Worm (Caenorhabditis elegans) whole organism, mixed stage, embryonic: ENCODE data around the gene cyp-25A2.

Experiments
- M03D4.4 ChIP-seq: sonication (generic microtip); optimal IDR thresholded peaks from 2 replicates; lab custom pipeline; 2017; ENCODE audit warnings: mild to moderate bottlenecking, missing genetic modification characterization, missing compliant biosample characterization
- bed-3 ChIP-seq: fragments of 200-800 bp; sonication (Bioruptor generic); optimal IDR thresholded peaks from 3 replicates; lab custom pipeline; 2018; ENCODE audit warnings: mild to moderate bottlenecking, missing genetic modification characterization, moderate library complexity, missing compliant biosample characterization
- blmp-1 ChIP-seq: fragments of 150-350 bp; optimal IDR thresholded peaks from 2 replicates; lab custom pipeline; 2014; ENCODE audit warnings: missing biosample characterization, missing genetic modification characterization
- ceh-39 ChIP-seq: fragments of 150-350 bp; optimal IDR thresholded peaks from 2 replicates; lab custom pipeline; 2014; ENCODE audit warnings: missing biosample characterization, missing genetic modification characterization
- ceh-43 ChIP-seq: fragments of 200-800 bp; sonication (Bioruptor generic); optimal IDR thresholded peaks from 2 replicates; lab custom pipeline; 2018; ENCODE audit warnings: mild to moderate bottlenecking, missing genetic modification characterization, moderate library complexity, missing compliant biosample characterization
- ceh-83 ChIP-seq: fragments of 200-800 bp; sonication (Bioruptor generic); optimal IDR thresholded peaks from 2 replicates; lab custom pipeline; 2018; ENCODE audit warnings: mild to moderate bottlenecking, missing genetic modification characterization, missing compliant biosample characterization
- ces-1 ChIP-seq: fragments of 150-350 bp; optimal IDR thresholded peaks from 2 replicates; lab custom pipeline; 2014; ENCODE audit warnings: missing biosample characterization, missing genetic modification reagents, missing genetic modification characterization
- cnd-1 ChIP-seq: fragments of 200-800 bp; sonication (Bioruptor generic); optimal IDR thresholded peaks from 2 replicates; lab custom pipeline; 2018; ENCODE audit warnings: mild to moderate bottlenecking, missing genetic modification characterization, missing compliant biosample characterization
- drap-1 ChIP-seq: fragments of 200-800 bp; sonication (Bioruptor generic); optimal IDR thresholded peaks from 3 replicates; lab custom pipeline; 2018; ENCODE audit warnings: mild to moderate bottlenecking, missing genetic modification characterization, missing compliant biosample characterization
- flh-1 ChIP-seq: fragments of 200-800 bp; sonication (Bioruptor generic); optimal IDR thresholded peaks from 2 replicates; lab custom pipeline; 2018; ENCODE audit warnings: mild to moderate bottlenecking, missing genetic modification characterization, moderate library complexity, missing compliant biosample characterization
- ham-2 ChIP-seq: fragments of 200-800 bp; sonication (Bioruptor generic); optimal IDR thresholded peaks from 2 replicates; lab custom pipeline; 2018; ENCODE audit warnings: mild to moderate bottlenecking, missing genetic modification characterization, missing compliant biosample characterization
- hlh-1 ChIP-seq: fragments of 150-350 bp; optimal IDR thresholded peaks from 2 replicates; lab custom pipeline; 2014; ENCODE audit warnings: missing biosample characterization, missing genetic modification reagents, missing genetic modification characterization
- lin-32 ChIP-seq: fragments of 200-800 bp; sonication (Bioruptor generic); optimal IDR thresholded peaks from 2 replicates; lab custom pipeline; 2018; ENCODE audit warnings: mild to moderate bottlenecking, missing genetic modification characterization, missing compliant biosample characterization
- lsy-2 ChIP-seq: fragments of 150-350 bp; optimal IDR thresholded peaks from 2 replicates; lab custom pipeline; 2014; ENCODE audit warnings: missing biosample characterization, missing genetic modification characterization
- mab-5 ChIP-seq: fragments of 150-350 bp; optimal IDR thresholded peaks from 2 replicates; lab custom pipeline; 2014; ENCODE audit warnings: missing biosample characterization, missing genetic modification characterization
- mep-1 ChIP-seq: fragments of 150-350 bp; optimal IDR thresholded peaks from 2 replicates; lab custom pipeline; 2017; ENCODE audit warnings: missing biosample characterization, missing genetic modification reagents, missing genetic modification characterization, inconsistent platforms
- mls-2 ChIP-seq: sonication (generic microtip); optimal IDR thresholded peaks from 2 replicates; lab custom pipeline; 2016; ENCODE audit warnings: mild to moderate bottlenecking, missing genetic modification characterization, moderate library complexity, missing compliant biosample characterization
- nhr-12 ChIP-seq: fragments of 150-350 bp; optimal IDR thresholded peaks from 2 replicates; lab custom pipeline; 2014; ENCODE audit warnings: missing biosample characterization, missing genetic modification characterization
- nhr-2 ChIP-seq: fragments of 150-350 bp; optimal IDR thresholded peaks from 2 replicates; lab custom pipeline; 2014; ENCODE audit warnings: missing biosample characterization, missing genetic modification characterization
- nhr-28 ChIP-seq: fragments of 150-350 bp; optimal IDR thresholded peaks from 2 replicates; lab custom pipeline; 2014; ENCODE audit warnings: missing biosample characterization, missing genetic modification characterization
- nhr-76 ChIP-seq: sonication (generic microtip); optimal IDR thresholded peaks from 2 replicates; lab custom pipeline; 2017; ENCODE audit warnings: missing biosample characterization, missing genetic modification characterization
- pha-4 ChIP-seq: fragments of 150-350 bp; optimal IDR thresholded peaks from 2 replicates; lab custom pipeline; 2018; ENCODE audit warnings: missing biosample characterization, missing genetic modification reagents, missing genetic modification characterization
- sem-2 ChIP-seq: fragments of 200-800 bp; sonication (Bioruptor generic); optimal IDR thresholded peaks from 2 replicates; lab custom pipeline; 2018; ENCODE audit warnings: mild to moderate bottlenecking, missing genetic modification characterization, missing compliant biosample characterization
- snpc-4 ChIP-seq: fragments of 150-350 bp; optimal IDR thresholded peaks from 2 replicates; lab custom pipeline; 2014; ENCODE audit warnings: missing biosample characterization, missing genetic modification characterization
- sptf-1 ChIP-seq: sonication (generic microtip); optimal IDR thresholded peaks from 2 replicates; lab custom pipeline; 2017; ENCODE audit warnings: mild to moderate bottlenecking, missing genetic modification characterization, moderate library complexity, missing compliant biosample characterization
- unc-120 ChIP-seq: sonication (generic microtip); optimal IDR thresholded peaks from 2 replicates; lab custom pipeline; 2017; ENCODE audit warnings: missing genetic modification characterization, missing compliant biosample characterization; ENCODE audit not compliant: poor library complexity, severe bottlenecking
- unc-62 ChIP-seq: fragments of 150-350 bp; optimal IDR thresholded peaks from 2 replicates; lab custom pipeline; 2014; ENCODE audit warnings: missing biosample characterization, missing genetic modification reagents, missing genetic modification characterization
- zip-8 ChIP-seq: fragments of 150-350 bp; optimal IDR thresholded peaks from 2 replicates; lab custom pipeline; 2014; ENCODE audit warnings: missing biosample characterization, missing genetic modification characterization
- ztf-11 ChIP-seq: fragments of 150-350 bp; optimal IDR thresholded peaks from 2 replicates; lab custom pipeline; 2014; ENCODE audit warnings: missing biosample characterization, missing genetic modification characterization

Gene cyp-25A2

ce11 chrIII:3874895-3875294 is 39.9 kb downstream of the cyp-25A2 start:
- TF ChIP-seq mep-1 (tag; lab: Kevin White, UChicago): no peak
- TF ChIP-seq ztf-11 (tag; lab: Kevin White, UChicago): no peak
- TF ChIP-seq nhr-76 (tag; lab: Kevin White, UChicago): no peak

ce11 chrIII:3875608-3876007 is 40.6 kb downstream of the cyp-25A2 start:
- TF ChIP-seq ceh-39 (tag; lab: Kevin White, UChicago): no peak

- TF ChIP-seq mab-5 (tag; lab: Kevin White, UChicago): no peak
- TF ChIP-seq bed-3 (GFP tag; lab: Kevin White, UChicago): no peak
- TF ChIP-seq nhr-2: peak; percentile 84
- peak; percentile 97 for TF ChIP-seq zip-8 (tag; lab: Kevin White, UChicago)
- TF ChIP-seq mls-2 (tag; lab: Kevin White, UChicago): no peak
- peak; percentile 3 for TF ChIP-seq ztf-11 (tag; lab: Kevin White, UChicago)
- TF ChIP-seq ceh-39 (tag; lab: Kevin White, UChicago): no peak
- TF ChIP-seq ham-2 (GFP tag; lab: Kevin White, UChicago): no peak
- no peak for TF ChIP-seq drap-1 (GFP tag; lab: Kevin White, UChicago)
- TF ChIP-seq M03D4.4 (tag; lab: Kevin White, UChicago): no peak
- no peak for TF ChIP-seq sem-2 (GFP tag; lab: Kevin White, UChicago)
- no peak for TF ChIP-seq cnd-1
- no peak for TF ChIP-seq nhr-12 (tag; lab: Kevin White, UChicago)
- TF ChIP-seq sptf-1 (tag; lab: Kevin White, UChicago): peak; percentile 6
- TF ChIP-seq snpc-4 (tag; lab: Kevin White, UChicago): no peak
- TF ChIP-seq unc-62 (GFP tag; lab: Kevin White, UChicago): no peak
- TF ChIP-seq hlh-1: no peak
- no peak for TF ChIP-seq blmp-1
Observed at ce11 chrIII:3876197-3876897, 41.3 kb downstream of the cyp-25A2 start.

ce11 chrIII:3878986-3879756 is 44.1 kb downstream of the cyp-25A2 start:
- no peak for TF ChIP-seq mab-5 (tag; lab: Kevin White, UChicago)
- no peak for TF ChIP-seq ceh-39 (tag; lab: Kevin White, UChicago)
- TF ChIP-seq mep-1 (tag; lab: Kevin White, UChicago): no peak
- TF ChIP-seq ceh-43 (GFP tag; lab: Kevin White, UChicago): no peak
- TF ChIP-seq ces-1 (GFP tag; lab: Kevin White, UChicago): no peak
- TF ChIP-seq M03D4.4 (tag; lab: Kevin White, UChicago): no peak
- TF ChIP-seq cnd-1: no peak
- TF ChIP-seq zip-8 (tag; lab: Kevin White, UChicago): no peak
- no peak for TF ChIP-seq ceh-83 (GFP tag; lab: Kevin White, UChicago)
- TF ChIP-seq, all 35 proteins: peak for 0

DNA sequence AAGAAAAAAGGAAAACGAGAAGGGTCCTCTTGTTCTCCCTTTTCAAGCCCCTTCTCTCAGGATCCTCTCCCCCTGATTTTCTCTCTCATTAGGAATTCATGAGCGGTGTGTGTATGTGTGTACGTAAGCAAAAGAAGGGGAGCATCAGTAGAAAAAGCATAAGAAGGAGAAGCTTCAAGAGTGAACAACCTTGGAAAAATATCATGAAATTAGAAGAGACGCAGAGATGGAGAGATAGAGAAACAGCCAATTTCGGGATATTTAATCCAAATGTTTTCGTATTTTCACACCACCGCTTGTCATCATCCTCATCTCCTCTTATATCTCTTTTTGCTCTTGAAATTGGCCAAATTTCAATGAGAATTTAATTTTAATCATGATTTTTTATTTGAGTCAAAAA is 48.1 kb downstream of the cyp-25A2 start:
- TF ChIP-seq lsy-2 (tag; lab: Kevin White, UChicago): no peak
- no peak for TF ChIP-seq nhr-12 (tag; lab: Kevin White, UChicago)
- TF ChIP-seq flh-1 (GFP tag; lab: Kevin White, UChicago): no peak
- no peak for TF ChIP-seq ceh-83 (GFP tag; lab: Kevin White, UChicago)
- TF ChIP-seq nhr-76 (tag; lab: Kevin White, UChicago): no peak
- TF ChIP-seq mls-2 (tag; lab: Kevin White, UChicago): no peak
- TF ChIP-seq nhr-28 (tag; lab: Kevin White, UChicago): no peak
- no peak for TF ChIP-seq ztf-11 (tag; lab: Kevin White, UChicago)
- TF ChIP-seq lin-32 (GFP tag; lab: Kevin White, UChicago): no peak
- no peak for TF ChIP-seq sem-2 (GFP tag; lab: Kevin White, UChicago)
- no peak for TF ChIP-seq nhr-2
- TF ChIP-seq mab-5 (tag; lab: Kevin White, UChicago): no peak
- no peak for TF ChIP-seq pha-4 (tag; lab: Kevin White, UChicago)
- TF ChIP-seq ham-2 (GFP tag; lab: Kevin White, UChicago): no peak
- TF ChIP-seq unc-120 (tag; lab: Kevin White, UChicago): no peak
